Worm (Caenorhabditis elegans): ENCODE measurements around the gene Y38H6C.21.

Y38H6C.21 gene

ce11 chrV:20527493-20527892 is 27.6 kb downstream of the Y38H6C.21 start, which contains the start of gene Y38H6C.13:
Gene Y38H6C.13, plus strand, starts transcription at chrV:20527793.
- TF ChIP-seq mcd-1 (GFP tag; IDR thresholded peaks at IDR 0.05) (no peak), F49E8.2 (tag; optimal IDR thresholded peaks at IDR 0.05; ENCODE audit: insufficient read depth) (no peak), tbp1 (GFP tag; optimal IDR thresholded peaks at IDR 0.05) (no peak), mel-28 (tag; optimal IDR thresholded peaks at IDR 0.05; ENCODE audit: borderline replicate concordance) (no peak), atf-7 (tag; optimal IDR thresholded peaks at IDR 0.05) (no peak), mes-4 (tag; optimal IDR thresholded peaks at IDR 0.05) (no peak), chd-7 (tag; optimal IDR thresholded peaks at IDR 0.05) (no peak), hrde-1 (tag; optimal IDR thresholded peaks at IDR 0.05; ENCODE audit: borderline replicate concordance) (no peak), fkh-3 (tag; optimal IDR thresholded peaks at IDR 0.05) (no peak), ceh-58 (GFP tag; IDR thresholded peaks at IDR 0.05) (no peak), snpc-3.4 (tag; optimal IDR thresholded peaks at IDR 0.05) (no peak), C06A6.2 (GFP tag; conservative IDR thresholded peaks at IDR 0.05) (no peak), ceh-40 (GFP tag; IDR thresholded peaks at IDR 0.05) (no peak), tbx-9 (tag; optimal IDR thresholded peaks at IDR 0.05; ENCODE audit: borderline replicate concordance) (no peak), unc-62 (GFP tag; optimal IDR thresholded peaks at IDR 0.05) (no peak), Y53F4B.3 (GFP tag; IDR thresholded peaks at IDR 0.05) (no peak), ama-1 (optimal IDR thresholded peaks at IDR 0.05) (no peak), ama-1 (GFP tag; optimal IDR thresholded peaks at IDR 0.05) (no peak)

DNA sequence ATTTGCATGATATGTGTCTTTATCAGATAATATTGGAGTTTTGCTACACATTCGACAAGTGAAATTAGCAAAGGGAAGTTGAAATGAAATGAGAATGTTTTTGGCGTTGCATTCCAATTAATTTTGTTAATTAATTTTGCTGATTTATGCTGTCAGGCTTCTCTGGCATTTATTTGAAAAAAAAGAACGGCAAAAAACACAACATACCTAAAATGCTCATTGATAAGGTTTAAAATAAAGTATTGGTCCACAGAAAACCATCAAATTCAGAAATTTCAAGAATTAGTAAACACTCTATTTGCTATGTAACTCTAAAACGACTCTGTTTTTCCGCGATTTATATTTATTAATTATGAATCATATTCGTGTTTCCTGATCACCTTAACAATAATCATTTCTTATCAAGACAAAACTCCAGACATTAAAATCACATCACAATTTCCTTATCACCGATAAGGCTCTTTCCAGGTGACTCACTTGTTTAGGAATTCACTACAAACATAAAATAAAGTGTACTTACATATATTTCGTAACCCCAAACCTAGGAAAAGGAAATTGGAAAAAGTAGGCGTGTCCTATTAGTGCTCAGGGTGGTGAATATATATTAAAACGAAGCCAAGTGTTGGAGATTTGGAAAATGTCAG is 29.1 kb downstream of the Y38H6C.21 start, which contains the start of the genes srh-166 and Y38H6C.24:
TSS of gene srh-166 (minus strand) at position 51 of the 644 bp plus-strand sequence.
TSS of gene Y38H6C.24 (plus strand) at position 620 of the 644 bp plus-strand sequence.
- TF ChIP-seq xnd-1 (tag; optimal IDR thresholded peaks at IDR 0.05) (no peak), rec-8 (tag; optimal IDR thresholded peaks at IDR 0.05) (no peak), hmg-20 (GFP tag; IDR thresholded peaks at IDR 0.05) (no peak), ceh-58 (GFP tag; IDR thresholded peaks at IDR 0.05) (no peak), Y56A3A.18 (GFP tag; IDR thresholded peaks at IDR 0.05) (no peak), zfh-2 (GFP tag; conservative IDR thresholded peaks at IDR 0.05) (no peak), ztf-28 (GFP tag; IDR thresholded peaks at IDR 0.05) (no peak), cebp-1 (GFP tag; IDR thresholded peaks at IDR 0.05) (peak; percentile 36; the same call in 1 of the 2 replicates), cebp-1 (tag; optimal IDR thresholded peaks at IDR 0.05) (peak; percentile 70)

DNA sequence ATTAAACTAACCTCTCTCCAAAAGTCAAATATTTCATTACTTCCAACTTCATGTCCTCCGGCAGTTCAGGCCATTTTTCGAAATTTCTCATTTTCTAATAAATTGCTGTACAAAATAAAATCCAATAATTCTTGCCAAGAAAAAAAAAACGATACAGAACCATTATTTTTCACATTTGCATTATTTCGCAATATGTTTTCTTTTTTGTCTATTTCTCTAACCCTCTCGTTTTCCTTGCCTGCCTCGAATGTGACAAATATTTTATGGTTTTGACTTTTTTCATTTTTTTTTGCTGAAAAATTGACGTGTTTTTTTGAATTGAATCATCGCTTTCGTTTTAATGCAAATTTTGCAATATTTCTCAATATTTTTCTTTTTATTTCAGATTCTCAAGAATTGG is 32.8 kb downstream of the Y38H6C.21 start, which contains the start of the genes Y38H6C.9 and fbxa-150:
TSS of gene Y38H6C.9 (minus strand) at position 52 of the 400 bp plus-strand sequence.
TSS of gene fbxa-150 (plus strand) at position 380 of the 400 bp plus-strand sequence.
- TF ChIP-seq hmg-1.2 (GFP tag; IDR thresholded peaks at IDR 0.05) (peak; percentile 77; the same call in 1 of the 2 replicates), cebp-1 (GFP tag; IDR thresholded peaks at IDR 0.05) (peak; percentile 92), cebp-1 (tag; optimal IDR thresholded peaks at IDR 0.05) (peak; percentile 99), mes-4 (tag; optimal IDR thresholded peaks at IDR 0.05) (no peak)

DNA sequence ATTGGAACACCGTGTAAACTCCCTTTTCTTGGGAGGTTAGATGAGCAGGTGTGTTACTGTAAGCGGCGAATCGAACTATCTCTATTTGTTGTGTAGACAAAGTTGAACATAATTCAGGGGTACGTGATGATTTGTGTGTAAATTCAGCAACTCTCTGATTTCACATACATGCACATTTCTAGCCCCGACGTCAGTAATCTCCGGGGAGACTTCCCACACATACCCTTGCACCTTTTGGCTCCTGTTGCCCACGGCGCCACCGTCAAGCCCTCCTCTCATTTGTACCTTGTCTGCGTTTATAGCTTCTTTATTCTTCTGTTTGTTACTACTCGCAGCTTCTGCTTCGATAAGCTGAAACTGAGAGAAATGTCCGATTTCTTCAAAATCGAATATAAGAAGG is 36.1 kb downstream of the Y38H6C.21 start, which contains the start of gene Y38H6C.25:
TSS of gene Y38H6C.25 (plus strand) at position 301 of the 400 bp plus-strand sequence.
- TF ChIP-seq ekl-4 (GFP tag; IDR thresholded peaks at IDR 0.05) (no peak), mel-28 (tag; optimal IDR thresholded peaks at IDR 0.05; ENCODE audit: borderline replicate concordance) (no peak), attf-3 (GFP tag; conservative IDR thresholded peaks at IDR 0.05) (no peak), ztf-18 (tag; optimal IDR thresholded peaks at IDR 0.05) (no peak), B0261.1 (tag; optimal IDR thresholded peaks at IDR 0.05) (no peak), F57A8.1 (GFP tag; optimal IDR thresholded peaks at IDR 0.05) (no peak), F22D6.2 (tag; optimal IDR thresholded peaks at IDR 0.05) (no peak)
